Worm (Caenorhabditis elegans): ENCODE measurements around the gene ubc-19.

ubc-19 gene

ce11 chrV:18695469-18695868 lies 5.9 kb upstream of the ubc-19 start:
- TF ChIP-seq tbx-37 (GFP tag; conservative IDR thresholded peaks at IDR 0.05) = no peak
- no peak for TF ChIP-seq tbx-11 (GFP tag; IDR thresholded peaks at IDR 0.05)
- TF ChIP-seq aly-1 (tag; optimal IDR thresholded peaks at IDR 0.05) = no peak

- TF ChIP-seq aly-1 (tag; optimal IDR thresholded peaks at IDR 0.05) (no peak), F13C5.2 (tag; optimal IDR thresholded peaks at IDR 0.05) (no peak), hmg-4 (GFP tag; optimal IDR thresholded peaks at IDR 0.05) (no peak), sea-1 (GFP tag; conservative IDR thresholded peaks at IDR 0.05) (no peak), hmbx-1 (tag; optimal IDR thresholded peaks at IDR 0.05) (no peak), ets-7 (tag; optimal IDR thresholded peaks at IDR 0.05) (no peak), ceh-36 (tag; optimal IDR thresholded peaks at IDR 0.05) (no peak), tbx-37 (GFP tag; conservative IDR thresholded peaks at IDR 0.05) (no peak), B0310.2 (tag; optimal IDR thresholded peaks at IDR 0.05) (no peak), ceh-13 (GFP tag; optimal IDR thresholded peaks at IDR 0.05) (no peak), tra-4 (tag; optimal IDR thresholded peaks at IDR 0.05) (no peak), hnd-1 (tag; optimal IDR thresholded peaks at IDR 0.05) (no peak), pes-1 (GFP tag; IDR thresholded peaks at IDR 0.05) (no peak), ama-1 (optimal IDR thresholded peaks at IDR 0.05) (no peak), flt-1 (GFP tag; IDR thresholded peaks at IDR 0.05) (no peak), tbx-11 (GFP tag; IDR thresholded peaks at IDR 0.05) (no peak), scrt-1 (GFP tag; IDR thresholded peaks at IDR 0.05) (no peak)
Observed at ce11 chrV:18687361-18687760, 2.2 kb downstream of the ubc-19 start.

- TF ChIP-seq aly-1 (tag; optimal IDR thresholded peaks at IDR 0.05) (no peak), tra-4 (tag; optimal IDR thresholded peaks at IDR 0.05) (no peak), ama-1 (optimal IDR thresholded peaks at IDR 0.05) (no peak), tbx-11 (GFP tag; IDR thresholded peaks at IDR 0.05) (no peak), sea-1 (GFP tag; conservative IDR thresholded peaks at IDR 0.05) (no peak), hnd-1 (tag; optimal IDR thresholded peaks at IDR 0.05) (no peak), hmbx-1 (tag; optimal IDR thresholded peaks at IDR 0.05) (no peak), ets-7 (tag; optimal IDR thresholded peaks at IDR 0.05) (no peak), flt-1 (GFP tag; IDR thresholded peaks at IDR 0.05) (no peak), scrt-1 (GFP tag; IDR thresholded peaks at IDR 0.05) (no peak), pes-1 (GFP tag; IDR thresholded peaks at IDR 0.05) (no peak), F13C5.2 (tag; optimal IDR thresholded peaks at IDR 0.05) (no peak), ceh-36 (tag; optimal IDR thresholded peaks at IDR 0.05) (no peak), ceh-13 (GFP tag; optimal IDR thresholded peaks at IDR 0.05) (no peak), hmg-4 (GFP tag; optimal IDR thresholded peaks at IDR 0.05) (no peak), B0310.2 (tag; optimal IDR thresholded peaks at IDR 0.05) (no peak)
Observed at ce11 chrV:18684455-18684987, 5.0 kb downstream of the ubc-19 start, which contains the start of gene Y69H2.17. Gene Y69H2.17 (plus strand): TSS chrV:18684937.

- no peak for TF ChIP-seq tbx-11 (GFP tag; IDR thresholded peaks at IDR 0.05)
- TF ChIP-seq F13C5.2 (tag; optimal IDR thresholded peaks at IDR 0.05) = no peak
- no peak for TF ChIP-seq pes-1 (GFP tag; IDR thresholded peaks at IDR 0.05)
- TF ChIP-seq ets-7 (tag; optimal IDR thresholded peaks at IDR 0.05) = no peak
Observed at ce11 chrV:18674367-18674766, 15.2 kb downstream of the ubc-19 start.

- TF ChIP-seq aly-1 (tag; optimal IDR thresholded peaks at IDR 0.05) (peak; percentile 27), flt-1 (GFP tag; IDR thresholded peaks at IDR 0.05) (no peak)
Observed at ce11 chrV:18671811-18672210, 17.8 kb downstream of the ubc-19 start.

ce11 chrV:18670017-18670416 lies 19.5 kb downstream of the ubc-19 start, which contains the start of gene Y69H2.10:
Gene Y69H2.10 (plus strand): TSS chrV:18670317.
- no peak for TF ChIP-seq ceh-36 (tag; optimal IDR thresholded peaks at IDR 0.05)
- no peak for TF ChIP-seq flt-1 (GFP tag; IDR thresholded peaks at IDR 0.05)
- no peak for TF ChIP-seq hnd-1 (tag; optimal IDR thresholded peaks at IDR 0.05)

- no peak for TF ChIP-seq aly-1 (tag; optimal IDR thresholded peaks at IDR 0.05)
- TF ChIP-seq hmbx-1 (tag; optimal IDR thresholded peaks at IDR 0.05) = no peak
- no peak for TF ChIP-seq pes-1 (GFP tag; IDR thresholded peaks at IDR 0.05)
- TF ChIP-seq ama-1 (optimal IDR thresholded peaks at IDR 0.05) = no peak
- TF ChIP-seq tbx-37 (GFP tag; conservative IDR thresholded peaks at IDR 0.05) = no peak
- no peak for TF ChIP-seq hmg-4 (GFP tag; optimal IDR thresholded peaks at IDR 0.05)
- TF ChIP-seq ceh-36 (tag; optimal IDR thresholded peaks at IDR 0.05) = no peak
- no peak for TF ChIP-seq hnd-1 (tag; optimal IDR thresholded peaks at IDR 0.05)
- TF ChIP-seq scrt-1 (GFP tag; IDR thresholded peaks at IDR 0.05) = no peak
- no peak for TF ChIP-seq tra-4 (tag; optimal IDR thresholded peaks at IDR 0.05)
- TF ChIP-seq tbx-11 (GFP tag; IDR thresholded peaks at IDR 0.05) = no peak
- no peak for TF ChIP-seq ets-7 (tag; optimal IDR thresholded peaks at IDR 0.05)
Observed at ce11 chrV:18667179-18667578, 22.4 kb downstream of the ubc-19 start.

- TF ChIP-seq tbx-11 (GFP tag; IDR thresholded peaks at IDR 0.05) (no peak), B0310.2 (tag; optimal IDR thresholded peaks at IDR 0.05) (no peak), ets-7 (tag; optimal IDR thresholded peaks at IDR 0.05) (no peak), scrt-1 (GFP tag; IDR thresholded peaks at IDR 0.05) (no peak), ceh-36 (tag; optimal IDR thresholded peaks at IDR 0.05) (no peak), sea-1 (GFP tag; conservative IDR thresholded peaks at IDR 0.05) (no peak), hnd-1 (tag; optimal IDR thresholded peaks at IDR 0.05) (no peak), ama-1 (optimal IDR thresholded peaks at IDR 0.05) (no peak), aly-1 (tag; optimal IDR thresholded peaks at IDR 0.05) (no peak)
Observed at ce11 chrV:18664026-18664425, 25.5 kb downstream of the ubc-19 start, which contains the start of gene Y69H2.3. Gene Y69H2.3 (minus strand): TSS chrV:18664126.

- TF ChIP-seq B0310.2 (tag; optimal IDR thresholded peaks at IDR 0.05) = no peak
- TF ChIP-seq tra-4 (tag; optimal IDR thresholded peaks at IDR 0.05) = no peak
- TF ChIP-seq scrt-1 (GFP tag; IDR thresholded peaks at IDR 0.05) = no peak
- no peak for TF ChIP-seq sea-1 (GFP tag; conservative IDR thresholded peaks at IDR 0.05)
- no peak for TF ChIP-seq aly-1 (tag; optimal IDR thresholded peaks at IDR 0.05)
- no peak for TF ChIP-seq hnd-1 (tag; optimal IDR thresholded peaks at IDR 0.05)
- no peak for TF ChIP-seq tbx-11 (GFP tag; IDR thresholded peaks at IDR 0.05)
- no peak for TF ChIP-seq F13C5.2 (tag; optimal IDR thresholded peaks at IDR 0.05)
Observed at ce11 chrV:18662333-18662732, 27.2 kb downstream of the ubc-19 start.

Data from whole organism, early embryonic.